Fruit fly (Drosophila melanogaster): ENCODE results near the gene TfIIEalpha.

The TfIIEalpha gene

dm6 chr3L:11696294-11697116 is 14.7 kb downstream of the TfIIEalpha start, which contains the start of gene Dph1 (continued):
- TF ChIP-seq CG15073 (GFP tag; optimal IDR thresholded peaks at IDR 0.05), result no peak
- TF ChIP-seq Awh (GFP tag; IDR thresholded peaks at IDR 0.05), result peak; percentile 85
- peak; percentile 12 for TF ChIP-seq grn (GFP tag; optimal IDR thresholded peaks at IDR 0.05)
- TF ChIP-seq CG17829 (tag; optimal IDR thresholded peaks at IDR 0.05), result peak; percentile 82
- TF ChIP-seq trh (GFP tag; optimal IDR thresholded peaks at IDR 0.05), result peak; percentile 52
- TF ChIP-seq CG4730 (GFP tag; IDR thresholded peaks at IDR 0.05), result peak; percentile 72
- TF ChIP-seq sug (tag; optimal IDR thresholded peaks at IDR 0.05), result peak; percentile 54
- TF ChIP-seq abd-A (tag; optimal IDR thresholded peaks at IDR 0.05), result peak; percentile 30
- no peak for TF ChIP-seq cg (GFP tag; optimal IDR thresholded peaks at IDR 0.05)
- TF ChIP-seq fru (optimal IDR thresholded peaks at IDR 0.05), result no peak
- TF ChIP-seq Pdp1 (GFP tag; optimal IDR thresholded peaks at IDR 0.05), result peak; percentile 75 to 96
- peak; percentile 71 for TF ChIP-seq nerfin-1 (tag; optimal IDR thresholded peaks at IDR 0.05)
- peak; percentile 66 for TF ChIP-seq Nf-YC (tag; optimal IDR thresholded peaks at IDR 0.05)
- peak; percentile 55 for TF ChIP-seq pfk (GFP tag; optimal IDR thresholded peaks at IDR 0.05)
- TF ChIP-seq CG11456 (GFP tag; IDR thresholded peaks at IDR 0.05), result no peak; the same call in 1 of the 3 replicates
- peak; percentile 86 for TF ChIP-seq Xbp1 (GFP tag; optimal IDR thresholded peaks at IDR 0.05)
- no peak for TF ChIP-seq CG16813 (GFP tag; IDR thresholded peaks at IDR 0.05; ENCODE audit: partially characterized antibody)
- no peak for TF ChIP-seq HLHmδ (GFP tag; optimal IDR thresholded peaks at IDR 0.05)
- TF ChIP-seq Dll (GFP tag; IDR thresholded peaks at IDR 0.05; ENCODE audit: partially characterized antibody), result peak; percentile 64; the same call in 3 of the 4 replicates
- peak; percentile 14; the same call in 1 of the 2 replicates for TF ChIP-seq Ravus (GFP tag; IDR thresholded peaks at IDR 0.05)
- TF ChIP-seq Atf6 (GFP tag; IDR thresholded peaks at IDR 0.05), result peak; percentile 82
- TF ChIP-seq shn (GFP tag; optimal IDR thresholded peaks at IDR 0.05), result peak; percentile 89
- TF ChIP-seq dmrt99B (tag; optimal IDR thresholded peaks at IDR 0.05), result peak; percentile 87
- TF ChIP-seq crc (GFP tag; optimal IDR thresholded peaks at IDR 0.05), result peak; percentile 90
- no peak for TF ChIP-seq Lpt (GFP tag; optimal IDR thresholded peaks at IDR 0.05)
- peak; percentile 40 for TF ChIP-seq en (GFP tag; optimal IDR thresholded peaks at IDR 0.05)
- peak; percentile 12 for TF ChIP-seq CG31388 (GFP tag; optimal IDR thresholded peaks at IDR 0.05)
- TF ChIP-seq crol (GFP tag; IDR thresholded peaks at IDR 0.05), result no peak
- TF ChIP-seq ro (GFP tag; IDR thresholded peaks at IDR 0.05), result 0 out of 2 replicates have a peak, but pooled peaks have one; percentile 20
- TF ChIP-seq tin (GFP tag; optimal IDR thresholded peaks at IDR 0.05), result peak; percentile 83
- peak; percentile 74 for TF ChIP-seq disco-r (GFP tag; optimal IDR thresholded peaks at IDR 0.05)
- TF ChIP-seq Eip74EF (GFP tag; optimal IDR thresholded peaks at IDR 0.05), result peak in 1 of 2 experiments; percentile 88
- peak; percentile 87 for TF ChIP-seq tgo (GFP tag; IDR thresholded peaks at IDR 0.05)
- peak; percentile 92 for TF ChIP-seq zfh1 (GFP tag; IDR thresholded peaks at IDR 0.05)
- no peak for TF ChIP-seq TFAM (GFP tag; optimal IDR thresholded peaks at IDR 0.05)
- no peak for TF ChIP-seq lov (optimal IDR thresholded peaks at IDR 0.05)
- TF ChIP-seq lov (GFP tag; IDR thresholded peaks at IDR 0.05), result peak; percentile 67; the same call in 1 of the 3 replicates
- peak; percentile 53 for TF ChIP-seq salm (tag; optimal IDR thresholded peaks at IDR 0.05)
- TF ChIP-seq lbe (GFP tag; optimal IDR thresholded peaks at IDR 0.05), result peak; percentile 74
- TF ChIP-seq so (GFP tag; IDR thresholded peaks at IDR 0.05), result peak; percentile 89
- TF ChIP-seq pho (GFP tag; optimal IDR thresholded peaks at IDR 0.05), result peak; percentile 70
- TF ChIP-seq hkb (optimal IDR thresholded peaks at IDR 0.05), result no peak
- peak; percentile 92 for TF ChIP-seq hkb (GFP tag; IDR thresholded peaks at IDR 0.05)
- TF ChIP-seq CG17568 (GFP tag; optimal IDR thresholded peaks at IDR 0.05), result peak; percentile 68
- TF ChIP-seq CHES-1-like (GFP tag; optimal IDR thresholded peaks at IDR 0.05), result peak; percentile 79
- TF ChIP-seq CG9817 (tag; optimal IDR thresholded peaks at IDR 0.05), result peak; percentile 66
- peak; percentile 68 for TF ChIP-seq CG15479 (GFP tag; optimal IDR thresholded peaks at IDR 0.05)
- TF ChIP-seq CG9215 (GFP tag; IDR thresholded peaks at IDR 0.05), result no peak; the same call in 1 of the 2 replicates
- TF ChIP-seq CoRest (tag; optimal IDR thresholded peaks at IDR 0.05), result peak; percentile 77

Measured in whole organism, embryonic.